Worm (Caenorhabditis elegans) whole organism, L2 larva: Measurements from ENCODE around the gene fubl-1.

Source experiments
- elt-3 ChIP-seq: sonication (generic microtip); optimal IDR thresholded peaks from 2 replicates; lab custom pipeline; 2017; ENCODE audit warnings: missing biosample characterization, missing genetic modification characterization
- nhr-11 ChIP-seq: fragments of 150-350 bp; optimal IDR thresholded peaks from 2 replicates; lab custom pipeline; 2014; ENCODE audit warnings: missing biosample characterization, missing genetic modification characterization
- nhr-6 ChIP-seq: fragments of 150-350 bp; optimal IDR thresholded peaks from 2 replicates; lab custom pipeline; 2014; ENCODE audit warnings: missing biosample characterization, missing genetic modification characterization
- nhr-77 ChIP-seq: fragments of 150-350 bp; optimal IDR thresholded peaks from 2 replicates; lab custom pipeline; 2014; ENCODE audit warnings: missing biosample characterization, missing genetic modification characterization

ce11 chrV:10190081-10190556, 48.5 kb downstream of the fubl-1 start, which contains the start of gene ZK856.5:
- TF ChIP-seq elt-3 (tag; lab: Kevin White, UChicago) (no peak), nhr-77 (tag; lab: Kevin White, UChicago) (no peak), nhr-6 (no peak), nhr-11 (tag; lab: Kevin White, UChicago) (no peak)
